Worm (Caenorhabditis elegans): ENCODE measurements around the gene tps-2.

DNA sequence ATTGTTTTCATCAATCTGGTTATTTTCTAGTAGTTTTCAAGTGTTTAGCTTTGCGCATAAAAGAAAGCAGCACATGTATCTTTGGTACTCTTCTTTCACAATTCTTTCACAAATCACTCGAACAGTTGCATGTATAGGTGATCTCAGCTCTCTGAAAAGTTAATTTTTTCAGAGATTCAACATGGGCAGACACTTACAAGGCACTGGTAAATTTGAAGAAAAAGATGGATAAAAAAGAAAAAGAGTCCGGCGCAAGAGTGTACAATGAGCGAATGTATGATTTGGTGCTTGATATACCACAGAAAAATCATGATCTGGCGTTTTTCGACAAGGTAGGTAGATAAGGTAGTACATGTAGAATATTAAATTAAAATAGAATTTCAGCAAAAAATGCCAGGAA lies 17.5 kb downstream of the tps-2 start:
- TF ChIP-seq lin-39 (tag; optimal IDR thresholded peaks at IDR 0.05): no peak
- TF ChIP-seq xbp-1 (tag; optimal IDR thresholded peaks at IDR 0.05): no peak
- TF ChIP-seq nhr-28 (tag; optimal IDR thresholded peaks at IDR 0.05): no peak
